Worm (Caenorhabditis elegans) whole organism, late embryonic: ENCODE results near the gene nud-1.

ENCODE experiments used
- ama-1 ChIP-seq: fragments of 150-350 bp; optimal IDR thresholded peaks from 2 replicates; lab custom pipeline; 2014
- ceh-9 ChIP-seq: sonication (generic microtip); optimal IDR thresholded peaks from 2 replicates; lab custom pipeline; 2016; ENCODE audit warnings: mild to moderate bottlenecking, missing genetic modification characterization, inconsistent platforms, missing compliant biosample characterization
- fkh-10 ChIP-seq: fragments of 150-350 bp; optimal IDR thresholded peaks from 2 replicates; lab custom pipeline; 2014; ENCODE audit warnings: missing biosample characterization, missing genetic modification reagents, missing genetic modification characterization
- hlh-8 ChIP-seq: sonication (generic microtip); optimal IDR thresholded peaks from 2 replicates; lab custom pipeline; 2016; ENCODE audit warnings: missing genotype, missing genetic modification characterization, missing compliant biosample characterization
- npax-4 ChIP-seq: sonication (generic microtip); optimal IDR thresholded peaks from 2 replicates; lab custom pipeline; 2016; ENCODE audit warnings: missing genetic modification characterization, missing compliant biosample characterization
- pax-1 ChIP-seq: fragments of 150-350 bp; optimal IDR thresholded peaks from 2 replicates; lab custom pipeline; 2014; ENCODE audit warnings: missing biosample characterization, missing genetic modification characterization
- pha-4 ChIP-seq: fragments of 150-350 bp; optimal IDR thresholded peaks from 2 replicates; lab custom pipeline; 2018; ENCODE audit warnings: missing biosample characterization, missing genetic modification reagents, missing genetic modification characterization
- unc-55 ChIP-seq: sonication (generic microtip); optimal IDR thresholded peaks from 2 replicates; lab custom pipeline; 2017; ENCODE audit warnings: missing biosample characterization, missing genetic modification reagents, missing genetic modification characterization

DNA sequence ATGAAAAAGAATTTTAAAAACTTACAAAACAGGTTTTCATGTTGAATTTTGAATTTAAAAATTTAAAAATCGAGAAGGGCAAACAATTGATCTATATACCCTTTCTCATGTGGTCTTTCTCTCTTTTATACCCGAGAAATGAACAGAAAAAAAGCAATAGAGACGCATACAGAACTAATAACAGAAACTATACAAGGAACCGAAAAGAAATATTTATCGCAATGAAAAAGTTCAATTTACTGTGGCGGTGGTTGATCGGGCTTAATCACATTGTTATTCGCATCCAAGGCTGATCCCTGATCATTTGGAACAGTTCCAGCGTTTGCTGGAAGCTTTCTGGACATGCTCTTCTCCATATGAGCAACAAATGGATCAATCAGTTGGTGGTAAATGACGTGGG lies 36.9 kb downstream of the nud-1 start, which contains the start of gene T03F6.10:
- TF ChIP-seq pha-4 (no peak), npax-4 (tag; lab: Kevin White, UChicago) (no peak), ceh-9 (tag; lab: Kevin White, UChicago) (no peak), fkh-10 (GFP tag; lab: Kevin White, UChicago) (no peak), hlh-8 (tag; lab: Kevin White, UChicago) (no peak), ama-1 (lab: Kevin White, UChicago) (no peak), pax-1 (no peak), unc-55 (GFP tag; lab: Kevin White, UChicago) (no peak)
